Fruit fly (Drosophila melanogaster): Measurements from ENCODE around the gene CG7079.
A peak's percentile ranks its signal among the peaks of the same experiment; 100 is the strongest.

Gene CG7079

dm6 chr3R:21057519-21057918 is 8.9 kb upstream of the CG7079 start:
- TF ChIP-seq CG34406 (GFP tag; optimal IDR thresholded peaks at IDR 0.05): no peak
- TF ChIP-seq CG4318 (GFP tag; optimal IDR thresholded peaks at IDR 0.05): no peak
- TF ChIP-seq Ets21C (GFP tag; optimal IDR thresholded peaks at IDR 0.05): no peak
- no peak for TF ChIP-seq dac (GFP tag; optimal IDR thresholded peaks at IDR 0.05)
- TF ChIP-seq fd85E (GFP tag; optimal IDR thresholded peaks at IDR 0.05): no peak
- no peak for TF ChIP-seq CG11902 (GFP tag; optimal IDR thresholded peaks at IDR 0.05)
- no peak for TF ChIP-seq fd59A (GFP tag; optimal IDR thresholded peaks at IDR 0.05)
- TF ChIP-seq Eip78C (GFP tag): no peak
- TF ChIP-seq CG31627 (GFP tag; optimal IDR thresholded peaks at IDR 0.05): no peak
- TF ChIP-seq Sox15 (GFP tag; optimal IDR thresholded peaks at IDR 0.05): no peak
- no peak for TF ChIP-seq Sox14 (GFP tag; optimal IDR thresholded peaks at IDR 0.05)
- TF ChIP-seq Smox (GFP tag; optimal IDR thresholded peaks at IDR 0.05): no peak

- TF ChIP-seq Hr4 (GFP tag; optimal IDR thresholded peaks at IDR 0.05) (no peak), CG6792 (GFP tag; optimal IDR thresholded peaks at IDR 0.05) (no peak), dsx (GFP tag; optimal IDR thresholded peaks at IDR 0.05; ENCODE audit: poor library complexity, severe bottlenecking) (no peak)
Measured at dm6 chr3R:21050875-21051274, 2.2 kb upstream of the CG7079 start, which contains the start of gene Jhbp15. TSS of gene Jhbp15 (minus strand) at chr3R:21050975.

dm6 chr3R:21046927-21047326 is 1.7 kb downstream of the CG7079 start, which contains the start of gene CG31207:
TSS of gene CG31207 (minus strand) at chr3R:21047027.
- TF ChIP-seq ss (GFP tag; optimal IDR thresholded peaks at IDR 0.05) (no peak), Met (GFP tag; optimal IDR thresholded peaks at IDR 0.05) (no peak), salr (GFP tag; optimal IDR thresholded peaks at IDR 0.05) (no peak), dac (GFP tag; optimal IDR thresholded peaks at IDR 0.05) (no peak), fkh (GFP tag; optimal IDR thresholded peaks at IDR 0.05) (no peak), topi (GFP tag; optimal IDR thresholded peaks at IDR 0.05) (no peak)

- TF ChIP-seq CG6808 (GFP tag; optimal IDR thresholded peaks at IDR 0.05): no peak
- TF ChIP-seq dsx (GFP tag; optimal IDR thresholded peaks at IDR 0.05; ENCODE audit: poor library complexity, severe bottlenecking): no peak
- no peak for TF ChIP-seq Sox15 (GFP tag; optimal IDR thresholded peaks at IDR 0.05)
- no peak for TF ChIP-seq CG1621 (tag; optimal IDR thresholded peaks at IDR 0.05)
- TF ChIP-seq CG8119 (GFP tag; IDR thresholded peaks at IDR 0.05): no peak
- TF ChIP-seq Sox102F (GFP tag; optimal IDR thresholded peaks at IDR 0.05): no peak
- no peak for TF ChIP-seq fd85E (GFP tag; optimal IDR thresholded peaks at IDR 0.05)
- no peak for TF ChIP-seq CG7368 (GFP tag; optimal IDR thresholded peaks at IDR 0.05)
- TF ChIP-seq Lpt (GFP tag; optimal IDR thresholded peaks at IDR 0.05): no peak
Measured at dm6 chr3R:21045742-21046141, 2.9 kb downstream of the CG7079 start, which contains the start of gene CG31189. TSS of gene CG31189 (minus strand) at chr3R:21045842.

- TF ChIP-seq topi (GFP tag; optimal IDR thresholded peaks at IDR 0.05): no peak
- peak in 1 of 2 experiments; percentile 19 for TF ChIP-seq ss (GFP tag; optimal IDR thresholded peaks at IDR 0.05)
Measured at dm6 chr3R:21043549-21044118, 5.0 kb downstream of the CG7079 start, which contains the start of gene CG12278. TSS of gene CG12278 (plus strand) at chr3R:21044068.

dm6 chr3R:21042399-21042798 is 6.2 kb downstream of the CG7079 start, which contains the start of gene Dhc93AB:
TSS of gene Dhc93AB (minus strand) at chr3R:21042499.
- TF ChIP-seq CG31627 (GFP tag; optimal IDR thresholded peaks at IDR 0.05): no peak
- no peak for TF ChIP-seq Hr39 (GFP tag; optimal IDR thresholded peaks at IDR 0.05)
- no peak for TF ChIP-seq svp (GFP tag)
- TF ChIP-seq fkh (GFP tag; optimal IDR thresholded peaks at IDR 0.05): no peak
- TF ChIP-seq CG9139 (GFP tag; optimal IDR thresholded peaks at IDR 0.05): no peak
- TF ChIP-seq CG6808 (GFP tag; optimal IDR thresholded peaks at IDR 0.05): no peak
- TF ChIP-seq esn (GFP tag; optimal IDR thresholded peaks at IDR 0.05): no peak
- no peak for TF ChIP-seq Eip78C (GFP tag)
- no peak for TF ChIP-seq fd59A (GFP tag; optimal IDR thresholded peaks at IDR 0.05)
- TF ChIP-seq Hr38 (GFP tag; optimal IDR thresholded peaks at IDR 0.05): no peak
- no peak for TF ChIP-seq CG11762 (GFP tag; optimal IDR thresholded peaks at IDR 0.05; ENCODE audit: insufficient read depth)
- no peak for TF ChIP-seq achi (GFP tag; optimal IDR thresholded peaks at IDR 0.05)
- no peak for TF ChIP-seq pdm3 (GFP tag; optimal IDR thresholded peaks at IDR 0.05)
- no peak for TF ChIP-seq CG16779 (tag; optimal IDR thresholded peaks at IDR 0.05)
- TF ChIP-seq Lpt (GFP tag; optimal IDR thresholded peaks at IDR 0.05): no peak
- no peak for TF ChIP-seq Met (GFP tag; optimal IDR thresholded peaks at IDR 0.05)
- no peak for TF ChIP-seq CG4318 (GFP tag; optimal IDR thresholded peaks at IDR 0.05)
- TF ChIP-seq eg (GFP tag; IDR thresholded peaks at IDR 0.05): no peak
- no peak for TF ChIP-seq topi (GFP tag; optimal IDR thresholded peaks at IDR 0.05)
